Fruit fly (Drosophila melanogaster): Measurements from ENCODE around the gene Mnr.

The Mnr gene

dm6 chrX:21322289-21322981 lies 41.5 kb upstream of the Mnr start (continued):
- no peak for TF ChIP-seq CG2116 (GFP tag; optimal IDR thresholded peaks at IDR 0.05)
- TF ChIP-seq CG1529 (GFP tag; optimal IDR thresholded peaks at IDR 0.05): no peak
- peak; percentile 46 for TF ChIP-seq vvl (GFP tag; IDR thresholded peaks at IDR 0.05)
- TF ChIP-seq CG1024 (GFP tag; IDR thresholded peaks at IDR 0.05): no peak
- TF ChIP-seq dmrt11E (tag; optimal IDR thresholded peaks at IDR 0.05): no peak
- TF ChIP-seq Dref (GFP tag; IDR thresholded peaks at IDR 0.05): no peak
- TF ChIP-seq dmrt99B (tag; optimal IDR thresholded peaks at IDR 0.05): peak; percentile 81
- peak; percentile 82 for TF ChIP-seq pfk (GFP tag; optimal IDR thresholded peaks at IDR 0.05)
- TF ChIP-seq Tbp (GFP tag; optimal IDR thresholded peaks at IDR 0.05): no peak
- TF ChIP-seq sens (GFP tag): peak; percentile 41
- TF ChIP-seq maf-S (GFP tag; optimal IDR thresholded peaks at IDR 0.05): no peak
- no peak for TF ChIP-seq Scr (GFP tag; IDR thresholded peaks at IDR 0.05; ENCODE audit: partially characterized antibody)
- TF ChIP-seq CG10209 (GFP tag; optimal IDR thresholded peaks at IDR 0.05): peak; percentile 64
- TF ChIP-seq CG13894 (tag; optimal IDR thresholded peaks at IDR 0.05): peak; percentile 51
- TF ChIP-seq Xbp1 (GFP tag; optimal IDR thresholded peaks at IDR 0.05): no peak
- peak; percentile 32 for TF ChIP-seq CG34376 (GFP tag; optimal IDR thresholded peaks at IDR 0.05)
- TF ChIP-seq Sox100B (GFP tag; optimal IDR thresholded peaks at IDR 0.05): peak; percentile 81
- no peak for TF ChIP-seq dpn (GFP tag; optimal IDR thresholded peaks at IDR 0.05)
- TF ChIP-seq HHEX (GFP tag; optimal IDR thresholded peaks at IDR 0.05): peak; percentile 65
- TF ChIP-seq tgo (GFP tag; IDR thresholded peaks at IDR 0.05): peak; percentile 46; the same call in 1 of the 3 replicates
- TF ChIP-seq D19A (tag; optimal IDR thresholded peaks at IDR 0.05): peak; percentile 63
- TF ChIP-seq prd (optimal IDR thresholded peaks at IDR 0.05): no peak
- TF ChIP-seq prd (GFP tag; IDR thresholded peaks at IDR 0.05): peak; percentile 45; the same call in 1 of the 3 replicates
- no peak for TF ChIP-seq her (GFP tag; optimal IDR thresholded peaks at IDR 0.05)
- TF ChIP-seq CG10147 (GFP tag; optimal IDR thresholded peaks at IDR 0.05): peak; percentile 54
- peak; percentile 54 for TF ChIP-seq ind (GFP tag; optimal IDR thresholded peaks at IDR 0.05)
- no peak for TF ChIP-seq CG10565 (GFP tag; optimal IDR thresholded peaks at IDR 0.05)
- peak; percentile 13 for TF ChIP-seq trem (tag; optimal IDR thresholded peaks at IDR 0.05)
- peak; percentile 82 for TF ChIP-seq CG2678 (tag; optimal IDR thresholded peaks at IDR 0.05)
- peak; percentile 44 for TF ChIP-seq Fer2 (tag; optimal IDR thresholded peaks at IDR 0.05)
- peak; percentile 25; the same call in 1 of the 2 replicates for TF ChIP-seq CG14441 (GFP tag; IDR thresholded peaks at IDR 0.05)
- peak; percentile 78 for TF ChIP-seq sug (tag; optimal IDR thresholded peaks at IDR 0.05)
- no peak for TF ChIP-seq CG14965 (GFP tag; optimal IDR thresholded peaks at IDR 0.05; ENCODE audit: borderline replicate concordance)
- TF ChIP-seq CG31365 (tag; optimal IDR thresholded peaks at IDR 0.05): no peak
- TF ChIP-seq CG31224 (GFP tag; IDR thresholded peaks at IDR 0.05): 0 out of 2 replicates have a peak, but pooled peaks have one; percentile 24
- TF ChIP-seq CG4820 (GFP tag; optimal IDR thresholded peaks at IDR 0.05): peak; percentile 14
- peak; percentile 60; the same call in 1 of the 3 replicates for TF ChIP-seq CG11695 (GFP tag; IDR thresholded peaks at IDR 0.05)
- peak; percentile 20 for TF ChIP-seq kah (GFP tag; optimal IDR thresholded peaks at IDR 0.05)
- TF ChIP-seq al (GFP tag; IDR thresholded peaks at IDR 0.05): peak; percentile 7; the same call in 1 of the 2 replicates
- no peak for TF ChIP-seq sc (optimal IDR thresholded peaks at IDR 0.05)
- peak; percentile 6 for TF ChIP-seq sc (GFP tag; optimal IDR thresholded peaks at IDR 0.05)
- peak; percentile 56 for TF ChIP-seq CG13775 (GFP tag; optimal IDR thresholded peaks at IDR 0.05)
- TF ChIP-seq pan (optimal IDR thresholded peaks at IDR 0.05): no peak
- TF ChIP-seq pan (GFP tag; optimal IDR thresholded peaks at IDR 0.05 in 1 of 2, IDR thresholded peaks at IDR 0.05 in 1 of 2): no peak
- TF ChIP-seq CG10979 (tag; optimal IDR thresholded peaks at IDR 0.05): peak; percentile 65
- TF ChIP-seq fd3F (GFP tag; optimal IDR thresholded peaks at IDR 0.05): no peak
- no peak for TF ChIP-seq unpg (GFP tag; optimal IDR thresholded peaks at IDR 0.05)
- TF ChIP-seq Awh (GFP tag; IDR thresholded peaks at IDR 0.05): no peak
- TF ChIP-seq Stat92E (GFP tag; optimal IDR thresholded peaks at IDR 0.05): no peak
- TF ChIP-seq CG17612 (GFP tag; IDR thresholded peaks at IDR 0.05): no peak

Data from whole organism, embryonic.